Worm (Caenorhabditis elegans) whole organism, young adult: ENCODE measurements around the gene str-211.

Experiments
- B0019.2 ChIP-seq: fragments of 200-800 bp; sonication (Bioruptor generic); conservative IDR thresholded peaks from 2 replicates; pipeline ENCODE4 v1.3.6; 2022; ENCODE audit warnings: missing genetic modification reagents, missing genetic modification characterization, missing compliant biosample characterization
- B0035.1 ChIP-seq: sonication (generic microtip); optimal IDR thresholded peaks from 2 replicates; lab custom pipeline; 2016; ENCODE audit warnings: missing genetic modification characterization, mild to moderate bottlenecking, missing compliant biosample characterization, missing genotype, missing genetic modification reagents
- C17E4.6 ChIP-seq: fragments of 200-800 bp; sonication (Bioruptor generic); IDR thresholded peaks from 2 replicates; pipeline ENCODE4 v1.3.6; 2022; ENCODE audit warnings: missing genetic modification reagents, missing genetic modification characterization, missing compliant biosample characterization
- F22D6.2 ChIP-seq: sonication (generic microtip); optimal IDR thresholded peaks from 2 replicates; lab custom pipeline; 2016; ENCODE audit warnings: mild to moderate bottlenecking, missing genetic modification characterization, missing compliant biosample characterization
- F49E8.2 ChIP-seq: sonication (generic microtip); optimal IDR thresholded peaks from 3 replicates; lab custom pipeline; 2017; ENCODE audit warnings: missing genetic modification characterization, mild to moderate bottlenecking, missing compliant biosample characterization, antibody characterized with exemption, moderate library complexity; ENCODE audit not compliant: insufficient read depth
- F57C9.4 ChIP-seq: sonication (generic microtip); optimal IDR thresholded peaks from 2 replicates; lab custom pipeline; 2017; ENCODE audit warnings: mild to moderate bottlenecking, missing genetic modification characterization, missing compliant biosample characterization
- K12H6.12 ChIP-seq: fragments of 200-800 bp; sonication (Bioruptor generic); optimal IDR thresholded peaks from 2 replicates; lab custom pipeline; 2018; ENCODE audit warnings: mild to moderate bottlenecking, missing genetic modification characterization, missing compliant biosample characterization
- T26A5.8 ChIP-seq: sonication (generic microtip); optimal IDR thresholded peaks from 2 replicates; lab custom pipeline; 2016; ENCODE audit warnings: missing genetic modification characterization, missing compliant biosample characterization
- Y53G8AR.9 ChIP-seq: fragments of 200-800 bp; sonication (Bioruptor generic); conservative IDR thresholded peaks from 2 replicates; pipeline ENCODE4 v1.3.6; 2022; ENCODE audit warnings: missing genetic modification reagents, missing genetic modification characterization, missing compliant biosample characterization
- ZK185.1 ChIP-seq: sonication (generic microtip); optimal IDR thresholded peaks from 2 replicates; lab custom pipeline; 2016; ENCODE audit warnings: mild to moderate bottlenecking, missing genetic modification characterization, missing compliant biosample characterization; ENCODE audit not compliant: poor library complexity, severe bottlenecking
- atf-7 ChIP-seq: sonication (generic microtip); optimal IDR thresholded peaks from 2 replicates; lab custom pipeline; 2017; ENCODE audit warnings: mild to moderate bottlenecking, missing genetic modification characterization, missing compliant biosample characterization
- athp-1 ChIP-seq: sonication (generic microtip); optimal IDR thresholded peaks from 2 replicates; lab custom pipeline; 2017; ENCODE audit warnings: mild to moderate bottlenecking, missing genetic modification characterization, missing compliant biosample characterization
- attf-5 ChIP-seq: fragments of 200-800 bp; sonication (Bioruptor generic); optimal IDR thresholded peaks from 2 replicates; lab custom pipeline; 2018; ENCODE audit warnings: mild to moderate bottlenecking, missing genetic modification characterization, missing compliant biosample characterization
- bed-2 ChIP-seq: fragments of 200-800 bp; sonication (Bioruptor generic); IDR thresholded peaks from 2 replicates; pipeline ENCODE4 v1.3.6; 2022; ENCODE audit warnings: missing genetic modification reagents, missing genetic modification characterization, missing compliant biosample characterization
- ceh-100 ChIP-seq: fragments of 200-800 bp; sonication (Bioruptor generic); IDR thresholded peaks from 2 replicates; pipeline ENCODE4 v1.3.6; 2022; ENCODE audit warnings: missing genetic modification reagents, missing genetic modification characterization, missing compliant biosample characterization
- ceh-58 ChIP-seq: fragments of 200-800 bp; sonication (Bioruptor generic); IDR thresholded peaks from 2 replicates; pipeline ENCODE4 v1.3.6; 2022; ENCODE audit warnings: missing genetic modification characterization, missing compliant biosample characterization
- dpff-1 ChIP-seq: sonication (generic microtip); optimal IDR thresholded peaks from 2 replicates; lab custom pipeline; 2017; ENCODE audit warnings: mild to moderate bottlenecking, missing genetic modification characterization, missing compliant biosample characterization
- ekl-4 ChIP-seq: fragments of 200-800 bp; sonication (Bioruptor generic); IDR thresholded peaks from 2 replicates; pipeline ENCODE4 v1.3.6; 2022; ENCODE audit warnings: missing genetic modification reagents, missing genetic modification characterization, missing compliant biosample characterization
- fkh-3 ChIP-seq: sonication (generic microtip); optimal IDR thresholded peaks from 2 replicates; lab custom pipeline; 2016; ENCODE audit warnings: mild to moderate bottlenecking, missing genetic modification characterization, missing compliant biosample characterization
- gei-17 ChIP-seq: fragments of 200-800 bp; sonication (Bioruptor generic); optimal IDR thresholded peaks from 2 replicates; lab custom pipeline; 2018; ENCODE audit warnings: mild to moderate bottlenecking, missing genetic modification characterization, missing compliant biosample characterization
- let-526 ChIP-seq: fragments of 200-800 bp; sonication (Bioruptor generic); IDR thresholded peaks from 2 replicates; pipeline ENCODE4 v1.3.6; 2022; ENCODE audit warnings: missing genetic modification reagents, missing genetic modification characterization, missing compliant biosample characterization
- lin-26 ChIP-seq: fragments of 200-800 bp; sonication (Bioruptor generic); IDR thresholded peaks from 2 replicates; pipeline ENCODE4 v1.3.6; 2022; ENCODE audit warnings: missing genetic modification reagents, missing genetic modification characterization, missing compliant biosample characterization
- lin-40 ChIP-seq: sonication (generic microtip); optimal IDR thresholded peaks from 2 replicates; lab custom pipeline; 2016; ENCODE audit warnings: missing genetic modification characterization, mild to moderate bottlenecking, missing compliant biosample characterization, missing genotype, missing genetic modification reagents
- madf-6 ChIP-seq: fragments of 200-800 bp; sonication (Bioruptor generic); IDR thresholded peaks from 2 replicates; pipeline ENCODE4 v1.3.6; 2022; ENCODE audit warnings: missing genetic modification reagents, missing genetic modification characterization, missing compliant biosample characterization
- mcd-1 ChIP-seq: fragments of 200-800 bp; sonication (Bioruptor generic); IDR thresholded peaks from 2 replicates; pipeline ENCODE4 v1.3.6; 2022; ENCODE audit warnings: missing genetic modification reagents, missing genetic modification characterization, missing compliant biosample characterization
- nfya-2 ChIP-seq: fragments of 200-800 bp; sonication (Bioruptor generic); IDR thresholded peaks from 2 replicates; pipeline ENCODE4 v1.3.6; 2022; ENCODE audit warnings: missing genetic modification reagents, missing genetic modification characterization, missing compliant biosample characterization
- nfyb-1 ChIP-seq: fragments of 200-800 bp; sonication (Bioruptor generic); IDR thresholded peaks from 2 replicates; pipeline ENCODE4 v1.3.6; 2022; ENCODE audit warnings: missing genetic modification reagents, missing genetic modification characterization, missing compliant biosample characterization
- nhr-120 ChIP-seq: fragments of 200-800 bp; sonication (Bioruptor generic); IDR thresholded peaks from 2 replicates; pipeline ENCODE4 v1.3.6; 2022; ENCODE audit warnings: missing genetic modification characterization, missing compliant biosample characterization
- sea-2 ChIP-seq: fragments of 200-800 bp; sonication (Bioruptor generic); IDR thresholded peaks from 2 replicates; pipeline ENCODE4 v1.3.6; 2022; ENCODE audit warnings: missing genetic modification characterization, missing compliant biosample characterization
- snpc-3.4 ChIP-seq: sonication (generic microtip); optimal IDR thresholded peaks from 2 replicates; lab custom pipeline; 2017; ENCODE audit warnings: missing genetic modification characterization, mild to moderate bottlenecking, missing compliant biosample characterization, antibody characterized with exemption, moderate library complexity, missing genotype, missing genetic modification reagents
- snpc-4 ChIP-seq, 5 experiments: fragments of 150-350 bp in 1 of 5; sonication (generic microtip) in 4 of 5; optimal IDR thresholded peaks; 2 replicates each; lab custom pipeline; 2014 to 2018; ENCODE audit warnings: missing genetic modification characterization in 5 of 5, missing biosample characterization in 3 of 5, antibody characterized with exemption in 2 of 5, mild to moderate bottlenecking in 2 of 5, missing compliant biosample characterization in 2 of 5, missing genotype in 2 of 5, moderate library complexity in 2 of 5, missing genetic modification reagents in 1 of 5
- tlf-1 ChIP-seq: fragments of 200-800 bp; sonication (Bioruptor generic); optimal IDR thresholded peaks from 2 replicates; lab custom pipeline; 2018; ENCODE audit warnings: mild to moderate bottlenecking, missing genetic modification characterization, missing compliant biosample characterization
- unc-62 ChIP-seq: fragments of 150-350 bp; optimal IDR thresholded peaks from 2 replicates; lab custom pipeline; 2014; ENCODE audit warnings: missing biosample characterization, missing genetic modification reagents, missing genetic modification characterization
- zfh-2 ChIP-seq: fragments of 200-800 bp; sonication (Bioruptor generic); conservative IDR thresholded peaks from 2 replicates; pipeline ENCODE4 v1.3.6; 2022; ENCODE audit warnings: missing genetic modification reagents, missing genetic modification characterization, missing compliant biosample characterization
- zim-3 ChIP-seq: sonication (generic microtip); optimal IDR thresholded peaks from 2 replicates; lab custom pipeline; 2017; ENCODE audit warnings: mild to moderate bottlenecking, missing genetic modification characterization, moderate library complexity, missing compliant biosample characterization
- ztf-18 ChIP-seq: sonication (generic microtip); optimal IDR thresholded peaks from 2 replicates; lab custom pipeline; 2016; ENCODE audit warnings: missing genotype, mild to moderate bottlenecking, missing genetic modification characterization, missing compliant biosample characterization
- ztf-22 ChIP-seq: fragments of 200-800 bp; sonication (Bioruptor generic); optimal IDR thresholded peaks from 2 replicates; lab custom pipeline; 2018; ENCODE audit warnings: mild to moderate bottlenecking, missing genetic modification characterization, moderate library complexity, missing compliant biosample characterization
- ztf-28 ChIP-seq: fragments of 200-800 bp; sonication (Bioruptor generic); IDR thresholded peaks from 2 replicates; pipeline ENCODE4 v1.3.6; 2022; ENCODE audit warnings: missing genetic modification reagents, missing genetic modification characterization, missing compliant biosample characterization
- ztf-3 ChIP-seq: fragments of 200-800 bp; sonication (Bioruptor generic); optimal IDR thresholded peaks from 2 replicates; lab custom pipeline; 2018; ENCODE audit warnings: mild to moderate bottlenecking, missing genetic modification characterization, missing compliant biosample characterization
- ztf-6 ChIP-seq: fragments of 200-800 bp; sonication (Bioruptor generic); IDR thresholded peaks from 2 replicates; pipeline ENCODE4 v1.3.6; 2022; ENCODE audit warnings: missing genetic modification reagents, missing genetic modification characterization, missing compliant biosample characterization

str-211 gene

ce11 chrV:4957619-4958018 is 13.5 kb upstream of the str-211 start:
- no peak for TF ChIP-seq ceh-58 (GFP tag; lab: Robert Waterston, UW)
- no peak for TF ChIP-seq tlf-1 (GFP tag; lab: Kevin White, UChicago)
- TF ChIP-seq Y53G8AR.9 (GFP tag; lab: Robert Waterston, UW): no peak
- TF ChIP-seq lin-40 (tag; lab: Kevin White, UChicago): no peak
- TF ChIP-seq ztf-6: no peak

ce11 chrV:4956529-4956928 is 12.4 kb upstream of the str-211 start, which contains the start of gene str-208:
Gene str-208, plus strand, starts transcription at chrV:4956829.
- no peak for TF ChIP-seq mcd-1 (GFP tag; lab: Robert Waterston, UW)
- no peak for TF ChIP-seq ceh-100 (GFP tag; lab: Robert Waterston, UW)
- no peak for TF ChIP-seq zfh-2
- no peak for TF ChIP-seq unc-62 (GFP tag; lab: Kevin White, UChicago)
- no peak for TF ChIP-seq B0035.1
- no peak for TF ChIP-seq snpc-3.4 (tag; lab: Kevin White, UChicago)
- TF ChIP-seq bed-2: no peak
- TF ChIP-seq fkh-3 (tag; lab: Kevin White, UChicago): no peak
- no peak for TF ChIP-seq athp-1
- TF ChIP-seq ztf-28 (GFP tag; lab: Robert Waterston, UW): no peak
- TF ChIP-seq atf-7 (tag; lab: Kevin White, UChicago): no peak
- TF ChIP-seq zim-3: no peak
- TF ChIP-seq snpc-4 (GFP tag; optimal IDR thresholded peaks at IDR 0.05; lab: Kevin White, UChicago): no peak
- TF ChIP-seq snpc-4 (tag; optimal IDR thresholded peaks at IDR 0.05; lab: Kevin White, UChicago): no peak
- no peak for TF ChIP-seq ztf-22 (GFP tag; lab: Kevin White, UChicago)
- no peak for TF ChIP-seq nhr-120 (GFP tag; lab: Robert Waterston, UW)
- TF ChIP-seq ztf-18: no peak
- no peak for TF ChIP-seq K12H6.12 (tag; lab: Kevin White, UChicago)
- no peak for TF ChIP-seq ekl-4 (GFP tag; lab: Robert Waterston, UW)

- TF ChIP-seq ztf-3 (GFP tag; lab: Kevin White, UChicago) (no peak), F22D6.2 (tag; lab: Kevin White, UChicago) (no peak), sea-2 (no peak), ztf-22 (GFP tag; lab: Kevin White, UChicago) (no peak), ZK185.1 (tag; lab: Kevin White, UChicago) (no peak), ekl-4 (GFP tag; lab: Robert Waterston, UW) (no peak), F57C9.4 (no peak), dpff-1 (tag; lab: Kevin White, UChicago) (no peak), let-526 (no peak), nfya-2 (GFP tag; lab: Robert Waterston, UW) (no peak), ztf-6 (no peak), lin-26 (GFP tag; lab: Robert Waterston, UW) (no peak), F49E8.2 (tag; lab: Kevin White, UChicago) (no peak), T26A5.8 (tag; lab: Kevin White, UChicago) (no peak), madf-6 (GFP tag; lab: Robert Waterston, UW) (no peak), nfyb-1 (GFP tag; lab: Robert Waterston, UW) (no peak), B0019.2 (GFP tag; lab: Robert Waterston, UW) (no peak), gei-17 (GFP tag; lab: Kevin White, UChicago) (no peak), C17E4.6 (GFP tag; lab: Robert Waterston, UW) (no peak), attf-5 (GFP tag; lab: Kevin White, UChicago) (no peak)
These were observed 7.3 kb upstream of the str-211 start, which contains the start of gene str-207 for ce11 chrV:4951434-4951833. Gene str-207, plus strand, starts transcription at chrV:4951734.
